Fruit fly (Drosophila melanogaster) whole organism, embryonic: ENCODE measurements around the gene lbe.

Source experiments
- CG10431 ChIP-seq: fragments of 200-800 bp; sonication (Bioruptor generic); optimal IDR thresholded peaks from 3 replicates; lab custom pipeline; 2018; ENCODE audit warnings: missing biosample characterization, mild to moderate bottlenecking, missing genetic modification characterization
- CG11560 ChIP-seq: fragments of 200-800 bp; sonication (Bioruptor generic); IDR thresholded peaks from 3 replicates; pipeline ENCODE4 v1.3.6; 2022; ENCODE audit warnings: missing biosample characterization, missing genetic modification characterization
- CG11696 ChIP-seq: fragments of 200-800 bp; sonication (Bioruptor generic); IDR thresholded peaks from 2 replicates; pipeline ENCODE4 v1.3.6; 2022; ENCODE audit warnings: missing biosample characterization, missing genetic modification characterization
- CG13894 ChIP-seq: fragments of 200-800 bp; sonication (Bioruptor generic); optimal IDR thresholded peaks from 3 replicates; lab custom pipeline; 2018; ENCODE audit warnings: missing biosample characterization, mild to moderate bottlenecking, missing genetic modification characterization, moderate library complexity
- CG15601 ChIP-seq: fragments of 200-800 bp; sonication (Bioruptor generic); optimal IDR thresholded peaks from 3 replicates; lab custom pipeline; 2019; ENCODE audit warnings: missing biosample characterization, mild to moderate bottlenecking, missing genetic modification characterization, moderate library complexity
- CG16863 ChIP-seq: fragments of 200-800 bp; sonication (Bioruptor generic); optimal IDR thresholded peaks from 3 replicates; lab custom pipeline; 2016; ENCODE audit warnings: missing biosample characterization, missing genetic modification characterization
- CG1792 ChIP-seq: fragments of 200-800 bp; sonication (Bioruptor generic); optimal IDR thresholded peaks from 2 replicates; lab custom pipeline; 2016; ENCODE audit warnings: missing biosample characterization, missing genetic modification characterization
- CG18599 ChIP-seq: fragments of 200-800 bp; sonication (Bioruptor generic); optimal IDR thresholded peaks from 3 replicates; lab custom pipeline; 2017; ENCODE audit warnings: missing biosample characterization, missing genetic modification characterization, mild to moderate bottlenecking, moderate library complexity, missing genetic modification reagents
- CG2120 ChIP-seq: fragments of 200-800 bp; sonication (Bioruptor generic); optimal IDR thresholded peaks from 3 replicates; lab custom pipeline; 2016; ENCODE audit warnings: missing biosample characterization, missing genetic modification characterization
- CG2199 ChIP-seq: fragments of 200-800 bp; sonication (Bioruptor generic); IDR thresholded peaks from 3 replicates; pipeline ENCODE4 v1.3.6; 2022; ENCODE audit warnings: missing biosample characterization, missing genetic modification characterization
- CG3281 ChIP-seq: fragments of 200-800 bp; sonication (Bioruptor generic); optimal IDR thresholded peaks from 3 replicates; lab custom pipeline; 2017; ENCODE audit warnings: missing biosample characterization, mild to moderate bottlenecking, missing genetic modification characterization
- CG3726 ChIP-seq: fragments of 200-800 bp; sonication (Bioruptor generic); IDR thresholded peaks from 3 replicates; pipeline ENCODE4, ENCODE4 v1.3.6; 2022; ENCODE audit warnings: missing biosample characterization, missing genetic modification characterization
- CG4282 ChIP-seq: fragments of 200-800 bp; sonication (Bioruptor generic); optimal IDR thresholded peaks from 2 replicates; lab custom pipeline; 2016; ENCODE audit warnings: missing biosample characterization, missing genetic modification characterization
- CG4328 ChIP-seq: fragments of 200-800 bp; sonication (Bioruptor generic); optimal IDR thresholded peaks from 3 replicates; lab custom pipeline; 2017; ENCODE audit warnings: missing biosample characterization, missing genetic modification reagents, missing genetic modification characterization
- CG5245 ChIP-seq: fragments of 200-800 bp; sonication (Bioruptor generic); optimal IDR thresholded peaks from 3 replicates; lab custom pipeline; 2016; ENCODE audit warnings: missing biosample characterization, missing genetic modification characterization
- CG5953 ChIP-seq: fragments of 200-800 bp; sonication (Bioruptor generic); IDR thresholded peaks from 2 replicates; pipeline ENCODE4 v1.3.6; 2022; ENCODE audit warnings: missing biosample characterization, missing genetic modification characterization
- CG7271 ChIP-seq: fragments of 200-800 bp; sonication (Bioruptor generic); optimal IDR thresholded peaks from 2 replicates; lab custom pipeline; 2018; ENCODE audit warnings: missing biosample characterization, mild to moderate bottlenecking, missing genetic modification characterization, moderate library complexity
- CG7745 ChIP-seq: fragments of 200-800 bp; sonication (Bioruptor generic); optimal IDR thresholded peaks from 2 replicates; lab custom pipeline; 2018; ENCODE audit warnings: missing biosample characterization, mild to moderate bottlenecking, missing genetic modification characterization, moderate library complexity
- CG8944 ChIP-seq: fragments of 200-800 bp; sonication (Bioruptor generic); optimal IDR thresholded peaks from 3 replicates; lab custom pipeline; 2016; ENCODE audit warnings: missing biosample characterization, missing genetic modification characterization
- CG9797 ChIP-seq: fragments of 200-800 bp; sonication (Bioruptor generic); optimal IDR thresholded peaks from 3 replicates; lab custom pipeline; 2018; ENCODE audit warnings: missing biosample characterization, mild to moderate bottlenecking, missing genetic modification characterization
- D19B ChIP-seq: fragments of 200-800 bp; sonication (Bioruptor generic); optimal IDR thresholded peaks from 2 replicates; lab custom pipeline; 2017; ENCODE audit warnings: missing biosample characterization, mild to moderate bottlenecking, missing genetic modification characterization
- Deaf1 ChIP-seq: fragments of 200-800 bp; optimal IDR thresholded peaks from 3 replicates; lab custom pipeline; 2019; ENCODE audit warnings: missing biosample characterization, mild to moderate bottlenecking, missing genetic modification characterization, moderate library complexity
- Dek ChIP-seq: fragments of 200-800 bp; sonication (Bioruptor generic); optimal IDR thresholded peaks from 3 replicates; lab custom pipeline; 2019; ENCODE audit warnings: missing biosample characterization, mild to moderate bottlenecking, missing genetic modification characterization, moderate library complexity
- Elba2 ChIP-seq: fragments of 200-800 bp; sonication (Bioruptor generic); optimal IDR thresholded peaks from 3 replicates; lab custom pipeline; 2016; ENCODE audit warnings: missing biosample characterization, missing genetic modification characterization
- H15 ChIP-seq: fragments of 200-800 bp; sonication (Bioruptor generic); IDR thresholded peaks from 3 replicates; pipeline ENCODE4 v1.3.6; 2022; ENCODE audit warnings: missing biosample characterization, missing genetic modification characterization
- HmgD ChIP-seq: fragments of 200-800 bp; sonication (Bioruptor generic); optimal IDR thresholded peaks from 3 replicates; lab custom pipeline; 2016; ENCODE audit warnings: missing biosample characterization, missing genetic modification characterization
- Kr ChIP-seq: fragments of 200-800 bp; sonication (Bioruptor generic); optimal IDR thresholded peaks from 2 replicates; lab custom pipeline; 2017; ENCODE audit warnings: missing biosample characterization, mild to moderate bottlenecking, missing genetic modification characterization
- Oli ChIP-seq: fragments of 200-800 bp; sonication (Bioruptor generic); optimal IDR thresholded peaks from 2 replicates; lab custom pipeline; 2018; ENCODE audit warnings: missing biosample characterization, mild to moderate bottlenecking, missing genetic modification characterization, moderate library complexity
- Rfx ChIP-seq: fragments of 200-800 bp; sonication (Bioruptor generic); IDR thresholded peaks from 2 replicates; pipeline ENCODE4 v1.3.6; 2022; ENCODE audit warnings: missing biosample characterization, missing genetic modification characterization
- Stat92E ChIP-seq, 3 experiments: fragments of >200 bp in 2 of 3; fragments of 200-800 bp in 1 of 3; sonication (Bioruptor generic) in 1 of 3; optimal IDR thresholded peaks; 2 replicates each; lab custom pipeline; 2017 to 2019; ENCODE audit warnings: missing biosample characterization in 3 of 3, missing genetic modification characterization in 3 of 3, mild to moderate bottlenecking in 1 of 3, moderate library complexity in 1 of 3
- Taf1 ChIP-seq: fragments of 200-800 bp; sonication (Bioruptor generic); IDR thresholded peaks from 2 replicates; pipeline ENCODE4 v1.3.6; 2022; ENCODE audit warnings: missing biosample characterization, missing genetic modification characterization
- Tbp ChIP-seq: fragments of >200 bp; optimal IDR thresholded peaks from 2 replicates; lab custom pipeline; 2018; ENCODE audit warnings: missing biosample characterization, missing genetic modification characterization
- al ChIP-seq: fragments of 200-800 bp; sonication (Bioruptor generic); IDR thresholded peaks from 2 replicates; pipeline ENCODE4 v1.3.6; 2022; ENCODE audit warnings: missing biosample characterization, missing genetic modification characterization
- crol ChIP-seq: fragments of 200-800 bp; sonication (Bioruptor generic); IDR thresholded peaks from 2 replicates; pipeline ENCODE4 v1.3.6; 2022; ENCODE audit warnings: missing biosample characterization, missing genetic modification characterization
- danr ChIP-seq: fragments of 200-800 bp; sonication (Bioruptor generic); IDR thresholded peaks from 2 replicates; pipeline ENCODE4 v1.3.6; 2022; ENCODE audit warnings: missing biosample characterization, missing genetic modification characterization
- en ChIP-seq: fragments of 200-800 bp; sonication (Bioruptor generic); optimal IDR thresholded peaks from 2 replicates; lab custom pipeline; 2016; ENCODE audit warnings: missing biosample characterization, missing genetic modification characterization
- ham ChIP-seq: fragments of 200-800 bp; sonication (Bioruptor generic); IDR thresholded peaks from 2 replicates; pipeline ENCODE4 v1.3.6; 2022; ENCODE audit warnings: missing biosample characterization, missing genetic modification characterization
- hbn ChIP-seq: fragments of 200-800 bp; sonication (Bioruptor generic); IDR thresholded peaks from 2 replicates; pipeline ENCODE4 v1.3.6; 2022; ENCODE audit warnings: missing biosample characterization, missing genetic modification characterization; ENCODE audit not compliant: partially characterized antibody
- hkb ChIP-seq, 2 experiments: fragments of 200-800 bp in 1 of 2; fragments of >200 bp in 1 of 2; sonication (Bioruptor generic) in 1 of 2; IDR thresholded peaks in 1 of 2; optimal IDR thresholded peaks in 1 of 2; 2 replicates each; pipeline versions ENCODE4 v1.3.6 to Lab custom; 2017 to 2022; ENCODE audit warnings: missing biosample characterization in 1 of 2, missing genetic modification characterization in 1 of 2
- jigr1 ChIP-seq: fragments of 200-800 bp; sonication (Bioruptor generic); IDR thresholded peaks from 3 replicates; pipeline ENCODE4 v1.3.6; 2022; ENCODE audit warnings: missing biosample characterization, missing genetic modification characterization
- kay ChIP-seq: fragments of 200-800 bp; sonication (Bioruptor generic); optimal IDR thresholded peaks from 2 replicates; lab custom pipeline; 2016; ENCODE audit warnings: missing biosample characterization, missing genetic modification characterization
- mam ChIP-seq: fragments of 200-800 bp; sonication (Bioruptor generic); optimal IDR thresholded peaks from 3 replicates; lab custom pipeline; 2016; ENCODE audit warnings: missing biosample characterization, missing genetic modification characterization
- org-1 ChIP-seq: fragments of 200-800 bp; sonication (Bioruptor generic); optimal IDR thresholded peaks from 2 replicates; lab custom pipeline; 2017; ENCODE audit warnings: missing biosample characterization, missing genetic modification characterization
- pfk ChIP-seq: fragments of 200-800 bp; sonication (Bioruptor generic); optimal IDR thresholded peaks from 2 replicates; lab custom pipeline; 2018; ENCODE audit warnings: missing biosample characterization, mild to moderate bottlenecking, missing genetic modification characterization, moderate library complexity
- psq ChIP-seq: fragments of 200-800 bp; sonication (Bioruptor generic); optimal IDR thresholded peaks from 2 replicates; lab custom pipeline; 2017; ENCODE audit warnings: missing biosample characterization, missing genetic modification characterization
- ranshi ChIP-seq: fragments of 200-800 bp; sonication (Bioruptor generic); IDR thresholded peaks from 2 replicates; pipeline ENCODE4 v1.3.6; 2022; ENCODE audit warnings: missing biosample characterization, missing genetic modification characterization
- ro ChIP-seq: fragments of 200-800 bp; sonication (Bioruptor generic); IDR thresholded peaks from 2 replicates; pipeline ENCODE4 v1.3.6; 2022; ENCODE audit warnings: missing biosample characterization, missing genetic modification characterization
- sna ChIP-seq: fragments of 200-800 bp; sonication (Bioruptor generic); IDR thresholded peaks from 2 replicates; pipeline ENCODE4 v1.3.6; 2022; ENCODE audit warnings: missing biosample characterization, missing genetic modification characterization; ENCODE audit not compliant: partially characterized antibody
- so ChIP-seq: fragments of 200-800 bp; sonication (Bioruptor generic); IDR thresholded peaks from 3 replicates; pipeline ENCODE4 v1.3.6; 2022; ENCODE audit warnings: missing biosample characterization, missing genetic modification characterization
- tin ChIP-seq: fragments of 200-800 bp; sonication (Bioruptor generic); optimal IDR thresholded peaks from 3 replicates; lab custom pipeline; 2016; ENCODE audit warnings: missing biosample characterization, missing genetic modification characterization
- tll ChIP-seq, 2 experiments: fragments of 200-800 bp in 1 of 2; fragments of >200 bp in 1 of 2; sonication (Bioruptor generic) in 1 of 2; optimal IDR thresholded peaks; 2 replicates each; lab custom pipeline; 2017 to 2019; ENCODE audit warnings: missing biosample characterization in 2 of 2, missing genetic modification characterization in 2 of 2, mild to moderate bottlenecking in 1 of 2, moderate library complexity in 1 of 2

The lbe gene

DNA sequence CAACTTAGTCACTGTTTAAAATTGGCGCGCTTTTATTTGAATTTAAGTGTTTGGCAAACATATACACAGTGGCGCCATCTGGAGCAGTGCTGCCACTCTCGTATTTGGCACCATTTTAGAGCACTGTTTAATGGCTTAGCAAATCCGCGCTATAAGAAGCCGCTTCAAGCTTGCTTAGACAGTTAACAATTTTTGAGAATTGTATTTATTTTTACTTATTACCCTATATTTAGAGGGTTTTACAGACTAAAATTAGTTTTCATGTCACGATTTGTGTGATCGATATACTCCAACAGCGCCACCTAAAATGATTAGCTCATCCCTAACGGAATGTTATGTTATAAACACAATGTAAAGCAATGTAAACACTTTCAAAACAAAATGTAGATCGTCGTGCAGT is 35.6 kb upstream of the lbe start, which contains the start of gene Fancm (continued):
- TF ChIP-seq org-1 (GFP tag; lab: Kevin White, UChicago): no peak
- peak; percentile 26 for TF ChIP-seq Oli
- TF ChIP-seq CG13894 (tag; lab: Kevin White, UChicago): no peak
- TF ChIP-seq CG18599 (GFP tag; lab: Kevin White, UChicago): peak; percentile 25
- TF ChIP-seq HmgD (GFP tag; lab: Kevin White, UChicago): peak; percentile 94
- no peak for TF ChIP-seq Tbp (GFP tag; lab: Kevin White, UChicago)
- peak; percentile 53; the same call in 1 of the 2 replicates for TF ChIP-seq sna (GFP tag; lab: Robert Waterston, UW)
- no peak for TF ChIP-seq CG7745 (tag; lab: Kevin White, UChicago)
- TF ChIP-seq CG8944: peak; percentile 76
- TF ChIP-seq danr: no peak
- no peak for TF ChIP-seq psq
- TF ChIP-seq Deaf1 (tag; lab: Kevin White, UChicago): no peak
- TF ChIP-seq hbn (GFP tag; lab: Robert Waterston, UW): peak; percentile 52; the same call in 1 of the 2 replicates
- TF ChIP-seq hkb (optimal IDR thresholded peaks at IDR 0.05; lab: Kevin White, UChicago): no peak
- TF ChIP-seq hkb (GFP tag; IDR thresholded peaks at IDR 0.05; lab: Robert Waterston, UW): no peak
- TF ChIP-seq Stat92E (GFP tag; optimal IDR thresholded peaks at IDR 0.05; lab: Kevin White, UChicago): peak in 1 of 3 experiments; percentile 2
- TF ChIP-seq CG7271 (tag; lab: Kevin White, UChicago): no peak
- no peak for TF ChIP-seq D19B (GFP tag; lab: Kevin White, UChicago)
- peak; percentile 89 for TF ChIP-seq CG2120
- TF ChIP-seq CG3281 (GFP tag; lab: Kevin White, UChicago): peak; percentile 34
- no peak for TF ChIP-seq Kr (GFP tag; lab: Kevin White, UChicago)
- TF ChIP-seq kay: peak; percentile 47
- no peak for TF ChIP-seq jigr1
- TF ChIP-seq Rfx (GFP tag; lab: Robert Waterston, UW): peak; percentile 82
- no peak for TF ChIP-seq so
- peak; percentile 49; the same call in 1 of the 2 replicates for TF ChIP-seq al (GFP tag; lab: Robert Waterston, UW)
- no peak for TF ChIP-seq tll (GFP tag; optimal IDR thresholded peaks at IDR 0.05; lab: Kevin White, UChicago)
- no peak for TF ChIP-seq CG10431 (GFP tag; lab: Kevin White, UChicago)
- TF ChIP-seq ranshi (GFP tag; lab: Robert Waterston, UW): peak; percentile 50; the same call in 1 of the 2 replicates
- TF ChIP-seq CG4282 (GFP tag; lab: Kevin White, UChicago): peak; percentile 70
- TF ChIP-seq CG3726 (GFP tag; lab: Robert Waterston, UW): no peak
- TF ChIP-seq CG2199: no peak
- TF ChIP-seq ham (GFP tag; lab: Robert Waterston, UW): no peak
- peak; percentile 67 for TF ChIP-seq CG9797 (GFP tag; lab: Kevin White, UChicago)
- TF ChIP-seq tin (GFP tag; lab: Kevin White, UChicago): peak; percentile 78
- TF ChIP-seq H15 (GFP tag; lab: Robert Waterston, UW): no peak
- peak; percentile 50; the same call in 1 of the 3 replicates for TF ChIP-seq CG11560 (tag; lab: Robert Waterston, UW)
- TF ChIP-seq CG16863: peak; percentile 57
- TF ChIP-seq Elba2: peak; percentile 84
- peak; percentile 64 for TF ChIP-seq CG5245
- TF ChIP-seq crol (GFP tag; lab: Robert Waterston, UW): no peak
- TF ChIP-seq CG1792 (GFP tag; lab: Kevin White, UChicago): peak; percentile 60
- TF ChIP-seq CG15601 (tag; lab: Kevin White, UChicago): peak; percentile 64
- TF ChIP-seq Taf1 (GFP tag; lab: Robert Waterston, UW): no peak
- no peak for TF ChIP-seq CG11696 (GFP tag; lab: Robert Waterston, UW)
- TF ChIP-seq en (GFP tag; lab: Kevin White, UChicago): peak; percentile 27
- TF ChIP-seq pfk (GFP tag; lab: Kevin White, UChicago): no peak
- TF ChIP-seq ro (GFP tag; lab: Robert Waterston, UW): no peak
- TF ChIP-seq CG4328 (GFP tag; lab: Kevin White, UChicago): no peak
- TF ChIP-seq Dek (tag; lab: Kevin White, UChicago): peak; percentile 9
- peak; percentile 85 for TF ChIP-seq mam (GFP tag; lab: Kevin White, UChicago)
- TF ChIP-seq CG5953 (GFP tag; lab: Robert Waterston, UW): no peak
